Worm (Caenorhabditis elegans) whole organism, early embryonic: ENCODE data around the gene ZC190.7.

ENCODE experiments used
- B0310.2 ChIP-seq: sonication (generic microtip); optimal IDR thresholded peaks from 2 replicates; lab custom pipeline; 2016; ENCODE audit warnings: mild to moderate bottlenecking, missing genetic modification characterization, missing compliant biosample characterization
- ceh-13 ChIP-seq: fragments of 200-800 bp; sonication (Bioruptor generic); optimal IDR thresholded peaks from 2 replicates; lab custom pipeline; 2018; ENCODE audit warnings: mild to moderate bottlenecking, missing genetic modification characterization, missing compliant biosample characterization
- ceh-36 ChIP-seq: sonication (generic microtip); optimal IDR thresholded peaks from 2 replicates; lab custom pipeline; 2016; ENCODE audit warnings: missing genetic modification characterization, inconsistent platforms, missing compliant biosample characterization

DNA sequence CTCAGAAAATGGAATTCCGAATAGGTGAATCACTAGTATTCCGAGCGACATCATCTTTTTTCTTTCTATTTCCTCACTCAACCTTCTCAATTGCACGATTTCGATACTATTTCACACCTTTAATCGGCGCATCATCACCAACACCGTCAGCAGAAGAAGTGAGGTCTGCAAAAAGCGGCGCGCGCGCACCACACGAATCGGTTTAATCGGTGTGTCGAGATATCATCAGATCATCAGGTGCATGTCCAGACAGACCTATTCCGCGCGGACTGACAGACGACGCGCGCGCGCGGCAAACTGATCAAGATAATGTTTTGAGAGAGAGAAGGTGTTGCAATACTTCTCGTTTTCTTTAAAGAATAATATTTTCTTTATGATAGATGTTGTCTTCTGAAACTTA lies 26.2 kb downstream of the ZC190.7 start:
- TF ChIP-seq ceh-13 (GFP tag; lab: Kevin White, UChicago) (no peak), ceh-36 (tag; lab: Kevin White, UChicago) (no peak), B0310.2 (tag; lab: Kevin White, UChicago) (no peak)
